Worm (Caenorhabditis elegans): Measurements from ENCODE around the gene cnt-2.

DNA sequence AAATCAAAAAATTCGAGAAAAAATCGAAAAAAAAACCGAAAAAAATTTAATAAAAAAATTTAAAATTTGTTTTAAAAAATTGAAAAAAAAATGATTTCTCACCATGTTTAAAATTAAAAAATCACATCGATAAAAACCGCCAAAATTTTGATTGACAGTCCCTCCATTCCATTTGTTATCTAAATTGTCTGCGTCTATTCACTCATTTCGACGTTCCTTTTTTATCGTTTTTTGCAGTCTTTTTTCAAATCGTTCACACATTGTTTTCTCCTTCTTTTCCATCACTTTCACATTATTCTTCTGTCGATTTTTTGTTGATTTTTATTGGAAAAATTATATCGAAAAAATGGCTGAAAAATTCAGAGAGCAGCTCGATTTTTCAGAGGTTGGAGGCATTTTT lies 1.3 kb downstream of the cnt-2 start:
- TF ChIP-seq lin-39 (tag; optimal IDR thresholded peaks at IDR 0.05) (no peak), mdl-1 (tag; optimal IDR thresholded peaks at IDR 0.05) (no peak), lin-13 (GFP tag; optimal IDR thresholded peaks at IDR 0.05) (no peak), nhr-12 (tag; optimal IDR thresholded peaks at IDR 0.05) (no peak), crh-2 (tag; optimal IDR thresholded peaks at IDR 0.05) (no peak), nhr-237 (tag; optimal IDR thresholded peaks at IDR 0.05) (no peak), ama-1 (optimal IDR thresholded peaks at IDR 0.05) (no peak), unc-62 (GFP tag; optimal IDR thresholded peaks at IDR 0.05) (no peak), nhr-77 (tag; optimal IDR thresholded peaks at IDR 0.05) (no peak), fos-1 (tag; optimal IDR thresholded peaks at IDR 0.05) (no peak), lin-11 (tag; optimal IDR thresholded peaks at IDR 0.05) (no peak), Y55F3AM.14 (GFP tag; optimal IDR thresholded peaks at IDR 0.05) (no peak), gmeb-1 (tag; optimal IDR thresholded peaks at IDR 0.05) (no peak), skn-1 (tag; optimal IDR thresholded peaks at IDR 0.05) (no peak)

All from whole organism, L2 larva.